Fruit fly (Drosophila melanogaster) whole organism, adult: Measurements from ENCODE around the gene rin.

Experiments used
- CG11617 ChIP-seq: fragments of 200-800 bp; sonication (Bioruptor generic); optimal IDR thresholded peaks from 2 replicates; lab custom pipeline; 2017; ENCODE audit warnings: mild to moderate bottlenecking, missing biosample characterization, missing genetic modification reagents, missing genetic modification characterization
- CG12768 ChIP-seq: fragments of 200-800 bp; sonication (Bioruptor generic); optimal IDR thresholded peaks from 2 replicates; lab custom pipeline; 2017; ENCODE audit warnings: missing biosample characterization, missing genetic modification characterization, mild to moderate bottlenecking, moderate library complexity, missing genetic modification reagents
- CG14711 ChIP-seq: fragments of 200-800 bp; sonication (Bioruptor generic); optimal IDR thresholded peaks from 2 replicates; lab custom pipeline; 2018; ENCODE audit warnings: missing biosample characterization, mild to moderate bottlenecking, missing genetic modification characterization, moderate library complexity
- CG1620 ChIP-seq: fragments of 200-800 bp; sonication (Bioruptor generic); optimal IDR thresholded peaks from 2 replicates; lab custom pipeline; 2016; ENCODE audit warnings: missing biosample characterization, missing genetic modification characterization
- CG33017 ChIP-seq: fragments of 200-800 bp; sonication (Bioruptor generic); optimal IDR thresholded peaks from 2 replicates; lab custom pipeline; 2018; ENCODE audit warnings: missing biosample characterization, mild to moderate bottlenecking, missing genetic modification characterization, moderate library complexity
- CG5204 ChIP-seq: fragments of 200-800 bp; sonication (Bioruptor generic); optimal IDR thresholded peaks from 2 replicates; lab custom pipeline; 2016; ENCODE audit warnings: missing biosample characterization, missing genetic modification characterization
- CG7045 ChIP-seq: fragments of 200-800 bp; sonication (Bioruptor generic); optimal IDR thresholded peaks from 2 replicates; lab custom pipeline; 2017; ENCODE audit warnings: missing biosample characterization, mild to moderate bottlenecking, missing genetic modification characterization
- CG7101 ChIP-seq: fragments of 200-800 bp; sonication (Bioruptor generic); optimal IDR thresholded peaks from 2 replicates; lab custom pipeline; 2018; ENCODE audit warnings: missing biosample characterization, mild to moderate bottlenecking, missing genetic modification characterization, moderate library complexity
- Clk ChIP-seq: fragments of 200-800 bp; sonication (Bioruptor generic); optimal IDR thresholded peaks from 2 replicates; lab custom pipeline; 2017; ENCODE audit warnings: missing biosample characterization, missing genetic modification characterization
- Crg-1 ChIP-seq: fragments of 200-800 bp; sonication (Bioruptor generic); optimal IDR thresholded peaks from 2 replicates; lab custom pipeline; 2016; ENCODE audit warnings: missing biosample characterization, missing genetic modification characterization
- Hr96 ChIP-seq: fragments of 200-800 bp; sonication (Bioruptor generic); optimal IDR thresholded peaks from 2 replicates; lab custom pipeline; 2016; ENCODE audit warnings: missing biosample characterization, missing genetic modification characterization
- Mnt ChIP-seq: fragments of 200-800 bp; sonication (Bioruptor generic); optimal IDR thresholded peaks from 2 replicates; lab custom pipeline; 2016; ENCODE audit warnings: missing biosample characterization, mild to moderate bottlenecking, missing genetic modification characterization
- bab1 ChIP-seq: fragments of 200-800 bp; sonication (Bioruptor generic); optimal IDR thresholded peaks from 3 replicates; lab custom pipeline; 2019; ENCODE audit warnings: missing biosample characterization, mild to moderate bottlenecking, missing genetic modification characterization, moderate library complexity
- cic ChIP-seq: fragments of 200-800 bp; sonication (Bioruptor generic); optimal IDR thresholded peaks from 2 replicates; lab custom pipeline; 2017; ENCODE audit warnings: missing biosample characterization, mild to moderate bottlenecking, missing genetic modification characterization, moderate library complexity
- cnc ChIP-seq, 2 experiments: fragments of >200 bp; optimal IDR thresholded peaks; 2 replicates each; lab custom pipeline; 2017
- kay ChIP-seq: fragments of 200-800 bp; sonication (Bioruptor generic); peaks from one replicate; lab custom pipeline; 2016; ENCODE audit warnings: missing biosample characterization, missing genetic modification characterization, borderline replicate concordance
- ovo ChIP-seq: fragments of 200-800 bp; sonication (Bioruptor generic); optimal IDR thresholded peaks from 2 replicates; lab custom pipeline; 2016; ENCODE audit warnings: missing biosample characterization, missing genetic modification characterization
- pad ChIP-seq: fragments of 200-800 bp; sonication (Bioruptor generic); optimal IDR thresholded peaks from 3 replicates; lab custom pipeline; 2017; ENCODE audit warnings: missing biosample characterization, missing genetic modification characterization, mild to moderate bottlenecking, moderate library complexity, missing genetic modification reagents
- tj ChIP-seq: fragments of 200-800 bp; sonication (Bioruptor generic); optimal IDR thresholded peaks from 3 replicates; lab custom pipeline; 2017; ENCODE audit warnings: missing biosample characterization, mild to moderate bottlenecking, missing genetic modification characterization, moderate library complexity
- toe ChIP-seq: fragments of 200-800 bp; sonication (Bioruptor generic); optimal IDR thresholded peaks from 2 replicates; lab custom pipeline; 2016; ENCODE audit warnings: missing biosample characterization, missing genetic modification characterization

rin gene

DNA sequence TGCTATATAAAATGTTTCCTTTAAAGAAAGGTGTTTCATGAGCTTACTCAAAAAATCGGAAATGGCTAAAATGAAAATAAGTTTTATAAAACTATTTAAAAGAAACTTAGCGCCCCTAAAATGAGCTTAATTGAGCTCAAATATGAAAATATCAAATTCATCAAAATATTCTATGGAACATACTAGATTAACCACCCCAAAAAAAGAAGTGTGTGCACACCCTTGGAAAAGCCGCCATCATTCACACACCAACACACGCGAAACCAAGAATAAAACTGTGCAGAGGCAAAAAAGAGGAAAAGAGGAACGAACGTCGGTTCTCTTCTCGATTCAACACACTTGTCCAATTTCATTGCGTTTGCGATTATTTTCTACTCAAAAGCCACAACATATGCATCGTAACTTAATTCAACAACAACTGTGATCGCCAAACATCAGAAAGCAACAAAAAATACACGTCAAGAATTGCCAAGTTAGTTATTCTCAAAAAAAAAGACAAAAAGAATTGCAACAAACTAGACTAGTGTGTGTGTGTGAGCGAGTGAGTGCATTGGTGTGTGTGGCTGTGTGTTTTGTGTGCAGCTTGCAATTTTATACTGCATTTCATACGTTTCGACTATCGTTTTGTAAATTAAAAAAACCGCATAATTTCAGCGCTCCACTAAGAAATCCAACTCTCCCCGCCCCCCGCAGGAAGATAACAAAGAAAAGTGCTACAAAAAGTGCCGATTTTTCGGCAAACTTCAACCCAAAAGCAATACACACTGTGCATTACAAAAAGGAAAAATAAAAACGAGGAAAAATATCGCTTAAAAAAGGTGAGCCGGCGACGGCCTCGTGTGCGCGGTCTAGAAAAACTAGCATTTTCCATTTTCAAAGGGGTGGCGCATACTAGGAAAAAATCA is at the start of gene rin:
Gene rin (plus strand): TSS at position 276 of the 905 bp plus-strand sequence.
- no peak for TF ChIP-seq Mnt (GFP tag; lab: Kevin White, UChicago)
- TF ChIP-seq Hr96 = no peak
- TF ChIP-seq Crg-1 (GFP tag; lab: Kevin White, UChicago) = no peak
- TF ChIP-seq bab1 (GFP tag; lab: Kevin White, UChicago) = peak; percentile 27
- peak; percentile 4 for TF ChIP-seq pad (GFP tag; lab: Kevin White, UChicago)
- TF ChIP-seq CG1620 = no peak
- no peak for TF ChIP-seq CG11617
- no peak for TF ChIP-seq toe (GFP tag; lab: Kevin White, UChicago)
- peak; percentile 28 for TF ChIP-seq CG12768 (GFP tag; lab: Kevin White, UChicago)
- no peak for TF ChIP-seq Clk (GFP tag; lab: Kevin White, UChicago)
- TF ChIP-seq cnc (optimal IDR thresholded peaks at IDR 0.05; lab: Kevin White, UChicago) = no peak
- TF ChIP-seq CG33017 = no peak
- no peak for TF ChIP-seq CG14711 (tag; lab: Kevin White, UChicago)
- TF ChIP-seq CG7045 (GFP tag; lab: Kevin White, UChicago) = no peak
- TF ChIP-seq cic (GFP tag; lab: Kevin White, UChicago) = peak; percentile 32
- no peak for TF ChIP-seq CG5204
- peak; percentile 30 for TF ChIP-seq kay (GFP tag; lab: Kevin White, UChicago)
- TF ChIP-seq ovo (GFP tag; lab: Kevin White, UChicago) = no peak
- peak; percentile 94 for TF ChIP-seq tj
- TF ChIP-seq CG7101 (tag; lab: Kevin White, UChicago) = no peak

DNA sequence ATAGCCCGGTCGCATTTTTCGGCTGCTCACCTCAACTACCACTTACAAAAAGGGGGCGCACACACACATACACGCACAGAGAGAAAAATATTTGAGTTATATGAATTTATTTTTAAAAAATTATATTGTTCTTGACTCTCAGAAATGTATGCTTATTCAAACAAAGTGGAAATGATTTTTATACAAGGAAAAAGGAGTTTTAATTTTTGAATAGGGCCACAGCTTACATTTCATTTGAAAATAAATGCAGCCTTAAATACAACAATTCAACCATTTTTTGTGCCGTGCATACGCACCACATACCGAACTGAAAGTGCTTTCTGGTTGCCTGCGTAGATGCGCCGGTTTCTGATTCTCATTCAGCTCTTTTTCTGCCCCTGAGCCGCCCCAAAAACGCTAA is 46.3 kb upstream of the rin start:
- TF ChIP-seq CG7101 (tag; lab: Kevin White, UChicago) (no peak), ovo (GFP tag; lab: Kevin White, UChicago) (no peak), Clk (GFP tag; lab: Kevin White, UChicago) (no peak), tj (no peak), cic (GFP tag; lab: Kevin White, UChicago) (no peak), CG1620 (no peak), CG11617 (no peak), pad (GFP tag; lab: Kevin White, UChicago) (no peak), Crg-1 (GFP tag; lab: Kevin White, UChicago) (no peak), CG5204 (no peak), Mnt (GFP tag; lab: Kevin White, UChicago) (no peak), kay (GFP tag; lab: Kevin White, UChicago) (no peak), CG33017 (no peak)

DNA sequence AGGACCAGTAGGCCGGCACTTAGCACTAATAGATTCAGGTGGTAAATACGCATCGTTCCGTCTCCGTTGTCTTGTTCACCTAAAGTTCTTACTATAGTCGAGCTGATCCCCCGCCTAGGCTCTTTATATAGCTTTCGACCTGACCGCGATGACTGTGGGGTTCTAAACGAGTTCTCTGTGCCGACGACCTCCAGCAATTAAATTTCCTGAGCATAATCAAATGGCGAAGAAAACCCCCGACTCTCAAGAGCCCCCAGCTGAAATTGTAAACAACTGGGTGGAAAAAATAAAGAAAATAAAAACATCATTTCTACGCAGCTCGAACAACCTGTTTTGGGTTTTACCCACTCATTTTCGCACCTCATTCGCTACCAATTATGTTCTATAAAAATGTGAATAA is 37.7 kb upstream of the rin start, which contains the start of gene CG9759:
Gene CG9759 (minus strand): TSS at position 101 of the 400 bp plus-strand sequence.
- TF ChIP-seq CG12768 (GFP tag; lab: Kevin White, UChicago) (no peak), toe (GFP tag; lab: Kevin White, UChicago) (no peak), kay (GFP tag; lab: Kevin White, UChicago) (no peak)

DNA sequence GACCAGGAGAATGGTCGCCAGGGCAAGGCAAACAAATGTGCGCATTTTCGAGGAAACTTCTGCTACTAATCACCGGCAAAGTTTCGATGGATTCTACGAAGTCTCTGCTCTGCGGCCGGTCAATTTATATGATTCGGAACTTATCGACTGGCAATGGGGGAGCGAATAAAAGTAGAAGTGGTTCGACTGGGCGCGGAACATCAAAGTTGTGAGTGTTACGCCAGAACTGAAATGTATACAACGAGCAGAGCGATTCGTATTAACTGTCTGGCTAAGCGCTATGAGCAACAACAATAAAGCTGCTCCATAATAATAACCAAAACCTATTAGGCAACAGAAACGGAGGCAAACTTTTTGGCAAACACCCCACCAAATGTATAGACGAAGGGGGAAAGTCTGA is 34.5 kb upstream of the rin start, which contains the start of gene CG9757:
Gene CG9757 (minus strand): TSS at position 101 of the 400 bp plus-strand sequence.
- no peak for TF ChIP-seq tj

DNA sequence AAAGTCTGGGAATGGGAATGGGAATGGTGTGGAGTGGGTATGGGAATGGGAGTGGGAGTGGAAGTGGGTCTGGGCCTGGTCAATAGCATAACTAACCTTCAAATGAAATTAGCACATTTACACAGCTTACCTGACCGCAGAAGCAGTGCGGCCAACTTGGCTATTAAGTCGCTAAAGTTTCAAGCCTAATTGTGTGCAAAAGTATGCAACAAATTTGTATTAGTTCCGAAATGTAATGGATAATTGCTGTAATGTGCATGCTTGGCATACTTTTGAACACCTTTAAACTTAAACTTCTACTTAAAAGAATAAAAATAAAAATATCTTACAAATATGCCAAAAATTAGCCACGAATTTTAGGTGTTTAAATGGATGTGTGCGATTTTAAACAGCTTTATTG is 31.8 kb upstream of the rin start:
- TF ChIP-seq CG1620 (no peak), CG14711 (tag; lab: Kevin White, UChicago) (no peak), tj (no peak), Crg-1 (GFP tag; lab: Kevin White, UChicago) (no peak), CG7045 (GFP tag; lab: Kevin White, UChicago) (no peak), CG5204 (no peak)

DNA sequence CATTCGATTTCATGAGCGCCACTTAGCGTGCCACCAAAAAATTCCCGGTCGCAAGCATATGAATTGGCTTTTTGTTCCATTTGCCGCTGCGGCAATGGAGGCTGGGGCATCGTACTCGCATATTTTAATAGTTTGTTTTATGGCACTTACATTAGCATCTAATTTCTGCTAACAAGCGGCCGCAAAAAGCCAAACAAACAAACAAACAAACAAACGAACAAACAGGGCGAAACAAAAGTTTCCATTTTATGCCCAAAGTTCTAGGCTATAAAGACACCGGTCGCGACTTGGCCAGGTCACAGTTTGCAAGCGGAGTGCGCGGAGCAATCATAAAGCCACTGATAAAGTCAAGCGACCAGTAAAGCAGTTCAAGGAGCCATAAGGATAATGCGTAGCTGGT is 31.2 kb upstream of the rin start, which contains the start of gene CG9269:
Gene CG9269 (plus strand): TSS at position 301 of the 400 bp plus-strand sequence.
- no peak for TF ChIP-seq cic (GFP tag; lab: Kevin White, UChicago)

DNA sequence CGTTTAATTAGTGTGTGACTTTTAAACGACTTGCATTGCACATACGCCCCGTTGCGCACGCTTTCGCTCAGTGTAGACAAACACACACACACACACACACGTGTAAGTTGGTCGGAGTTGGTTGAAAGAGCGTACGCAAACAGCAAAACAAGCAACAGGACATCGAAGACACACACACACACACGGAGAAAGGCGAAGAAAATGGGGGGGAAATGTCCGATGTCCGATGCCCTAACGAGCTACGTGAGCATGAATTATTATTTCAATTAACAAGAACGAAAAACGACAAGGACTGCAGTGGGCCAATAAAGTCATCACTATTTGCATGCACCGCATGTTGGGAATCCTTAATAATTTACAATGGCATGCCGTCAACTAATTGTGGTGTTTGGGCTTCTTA is 29.6 kb upstream of the rin start:
- no peak for TF ChIP-seq pad (GFP tag; lab: Kevin White, UChicago)
- no peak for TF ChIP-seq kay (GFP tag; lab: Kevin White, UChicago)
- no peak for TF ChIP-seq CG5204
- TF ChIP-seq bab1 (GFP tag; lab: Kevin White, UChicago) = no peak
- TF ChIP-seq CG1620 = no peak
- TF ChIP-seq Crg-1 (GFP tag; lab: Kevin White, UChicago) = no peak
- no peak for TF ChIP-seq ovo (GFP tag; lab: Kevin White, UChicago)
- no peak for TF ChIP-seq Hr96
- TF ChIP-seq CG33017 = no peak
- TF ChIP-seq CG11617 = no peak
